Fruit fly (Drosophila melanogaster): Measurements from ENCODE around the gene Sirt7.
A peak's percentile ranks its signal among the peaks of the same experiment; 100 is the strongest.

Gene Sirt7

dm6 chr3R:29027122-29027521, 28.6 kb upstream of the Sirt7 start, which contains the start of the genes eIF4E6 and CG1951 (continued):
- TF ChIP-seq gem (tag; optimal IDR thresholded peaks at IDR 0.05) (no peak), tll (GFP tag; optimal IDR thresholded peaks at IDR 0.05) (no peak), CG42726 (GFP tag; IDR thresholded peaks at IDR 0.05; ENCODE audit: partially characterized antibody) (peak; percentile 96), CG8478 (optimal IDR thresholded peaks at IDR 0.05) (no peak), crc (GFP tag; optimal IDR thresholded peaks at IDR 0.05) (no peak), Dref (GFP tag; IDR thresholded peaks at IDR 0.05) (peak; percentile 89), CG8089 (GFP tag; optimal IDR thresholded peaks at IDR 0.05) (no peak), CG34224 (GFP tag; IDR thresholded peaks at IDR 0.05; ENCODE audit: partially characterized antibody) (peak; percentile 96), dm (GFP tag; optimal IDR thresholded peaks at IDR 0.05) (peak; percentile 23), TFAM (GFP tag; optimal IDR thresholded peaks at IDR 0.05) (no peak), CG6791 (GFP tag; IDR thresholded peaks at IDR 0.05; ENCODE audit: partially characterized antibody) (peak; percentile 96), CG43689 (GFP tag; IDR thresholded peaks at IDR 0.05) (no peak), Ptx1 (GFP tag; IDR thresholded peaks at IDR 0.05) (no peak), klu (GFP tag; IDR thresholded peaks at IDR 0.05) (no peak), MTF-1 (GFP tag; optimal IDR thresholded peaks at IDR 0.05; ENCODE audit: borderline replicate concordance) (no peak), HmgZ (tag; optimal IDR thresholded peaks at IDR 0.05) (peak; percentile 27), stwl (tag; optimal IDR thresholded peaks at IDR 0.05) (peak; percentile 87), CG11723 (GFP tag; optimal IDR thresholded peaks at IDR 0.05) (no peak), gsb (GFP tag; IDR thresholded peaks at IDR 0.05) (no peak), unc-4 (GFP tag; IDR thresholded peaks at IDR 0.05; ENCODE audit: partially characterized antibody) (peak; percentile 94), Asciz (GFP tag; optimal IDR thresholded peaks at IDR 0.05) (no peak), btn (GFP tag; optimal IDR thresholded peaks at IDR 0.05) (no peak), CG30431 (GFP tag; optimal IDR thresholded peaks at IDR 0.05) (no peak), vvl (GFP tag; IDR thresholded peaks at IDR 0.05) (0 out of 2 replicates have a peak, but pooled peaks have one; percentile 9), nerfin-1 (tag; optimal IDR thresholded peaks at IDR 0.05) (no peak), Med (GFP tag) (peak; percentile 86), lbe (GFP tag; optimal IDR thresholded peaks at IDR 0.05) (no peak), Hr78 (GFP tag; optimal IDR thresholded peaks at IDR 0.05) (no peak), h (optimal IDR thresholded peaks at IDR 0.05) (no peak), sqz (GFP tag; optimal IDR thresholded peaks at IDR 0.05) (no peak), Scr (GFP tag; IDR thresholded peaks at IDR 0.05; ENCODE audit: partially characterized antibody) (peak; percentile 95), z (GFP tag; IDR thresholded peaks at IDR 0.05) (no peak), CG2889 (GFP tag; IDR thresholded peaks at IDR 0.05) (no peak), Max (GFP tag; optimal IDR thresholded peaks at IDR 0.05) (no peak), CG34422 (GFP tag; IDR thresholded peaks at IDR 0.05) (0 out of 3 replicates have a peak, but pooled peaks have one; percentile 12), croc (GFP tag; conservative IDR thresholded peaks at IDR 0.05) (no peak), CG2129 (GFP tag; IDR thresholded peaks at IDR 0.05; ENCODE audit: partially characterized antibody) (peak; percentile 79), HmgD (GFP tag; optimal IDR thresholded peaks at IDR 0.05) (peak; percentile 28), jumu (GFP tag; optimal IDR thresholded peaks at IDR 0.05) (no peak), Usf (GFP tag; optimal IDR thresholded peaks at IDR 0.05) (no peak), dmrt99B (tag; optimal IDR thresholded peaks at IDR 0.05) (no peak), Side (GFP tag; optimal IDR thresholded peaks at IDR 0.05) (no peak), tx (GFP tag; optimal IDR thresholded peaks at IDR 0.05) (peak; percentile 4), eyg (GFP tag; optimal IDR thresholded peaks at IDR 0.05) (no peak), amos (GFP tag; IDR thresholded peaks at IDR 0.05; ENCODE audit: partially characterized antibody) (peak; percentile 97), HLH4C (GFP tag; IDR thresholded peaks at IDR 0.05; ENCODE audit: partially characterized antibody) (peak; percentile 93), CG18764 (GFP tag; optimal IDR thresholded peaks at IDR 0.05) (no peak), zfh2 (GFP tag; optimal IDR thresholded peaks at IDR 0.05) (no peak), CG4820 (GFP tag; optimal IDR thresholded peaks at IDR 0.05) (no peak), ase (GFP tag; IDR thresholded peaks at IDR 0.05) (no peak), Kr (GFP tag; optimal IDR thresholded peaks at IDR 0.05) (no peak)

Measured in whole organism, embryonic.